Fruit fly (Drosophila melanogaster): ENCODE results near the gene eEF2.

The eEF2 gene

dm6 chr2L:21629814-21630562 is 52.0 kb downstream of the eEF2 start, which contains the start of gene Df31 (continued):
- TF ChIP-seq Blimp-1 (GFP tag; optimal IDR thresholded peaks at IDR 0.05) (peak; percentile 43), CG33213 (GFP tag; optimal IDR thresholded peaks at IDR 0.05) (peak; percentile 68), ap (GFP tag; IDR thresholded peaks at IDR 0.05) (no peak), al (GFP tag; IDR thresholded peaks at IDR 0.05) (no peak), maf-S (GFP tag; optimal IDR thresholded peaks at IDR 0.05) (peak; percentile 23), CG17568 (GFP tag; optimal IDR thresholded peaks at IDR 0.05) (no peak), CG6272 (GFP tag; IDR thresholded peaks at IDR 0.05) (no peak), knrl (GFP tag; IDR thresholded peaks at IDR 0.05; ENCODE audit: partially characterized antibody) (peak; percentile 86), Fer1 (GFP tag; optimal IDR thresholded peaks at IDR 0.05) (peak; percentile 59), CG12299 (tag; optimal IDR thresholded peaks at IDR 0.05) (no peak), bsh (GFP tag; optimal IDR thresholded peaks at IDR 0.05) (peak in 1 of 2 experiments; percentile 46), CG18764 (GFP tag; optimal IDR thresholded peaks at IDR 0.05) (peak; percentile 56), sd (tag; optimal IDR thresholded peaks at IDR 0.05) (no peak), luna (GFP tag; optimal IDR thresholded peaks at IDR 0.05) (peak; percentile 17), CG11696 (GFP tag; IDR thresholded peaks at IDR 0.05) (no peak), Hr39 (optimal IDR thresholded peaks at IDR 0.05) (no peak), Nf-YB (GFP tag; optimal IDR thresholded peaks at IDR 0.05) (no peak), inv (GFP tag; IDR thresholded peaks at IDR 0.05; ENCODE audit: partially characterized antibody) (peak; percentile 85), Dp (GFP tag; optimal IDR thresholded peaks at IDR 0.05) (peak; percentile 9), rib (GFP tag; IDR thresholded peaks at IDR 0.05) (peak; percentile 80), Side (GFP tag; optimal IDR thresholded peaks at IDR 0.05) (peak; percentile 54), CG17328 (GFP tag; IDR thresholded peaks at IDR 0.05) (no peak), CG34376 (GFP tag; optimal IDR thresholded peaks at IDR 0.05) (peak; percentile 52), gro (GFP tag; optimal IDR thresholded peaks at IDR 0.05) (peak; percentile 37), ase (GFP tag; IDR thresholded peaks at IDR 0.05) (no peak), CG17385 (GFP tag; optimal IDR thresholded peaks at IDR 0.05) (peak; percentile 31), CG8290 (GFP tag; optimal IDR thresholded peaks at IDR 0.05) (peak; percentile 80), CG8290 (tag; optimal IDR thresholded peaks at IDR 0.05) (peak; percentile 72 to 79), CG10209 (GFP tag; optimal IDR thresholded peaks at IDR 0.05) (peak; percentile 17), CG15073 (GFP tag; optimal IDR thresholded peaks at IDR 0.05) (no peak), p53 (GFP tag; optimal IDR thresholded peaks at IDR 0.05) (no peak), CG15269 (tag; optimal IDR thresholded peaks at IDR 0.05) (peak; percentile 34), PHDP (tag; optimal IDR thresholded peaks at IDR 0.05) (peak; percentile 48), CG30431 (GFP tag; optimal IDR thresholded peaks at IDR 0.05) (no peak), CG5245 (GFP tag; optimal IDR thresholded peaks at IDR 0.05) (peak; percentile 50), nerfin-2 (GFP tag; IDR thresholded peaks at IDR 0.05; ENCODE audit: partially characterized antibody) (peak; percentile 72), crp (GFP tag; optimal IDR thresholded peaks at IDR 0.05) (no peak), chif (GFP tag; optimal IDR thresholded peaks at IDR 0.05) (peak; percentile 34 to 38), pb (GFP tag; optimal IDR thresholded peaks at IDR 0.05) (no peak), Hey (tag; optimal IDR thresholded peaks at IDR 0.05) (no peak), ham (GFP tag; IDR thresholded peaks at IDR 0.05) (no peak), Dek (tag; optimal IDR thresholded peaks at IDR 0.05) (peak; percentile 40), sima (GFP tag; optimal IDR thresholded peaks at IDR 0.05) (no peak), E2f1 (GFP tag; IDR thresholded peaks at IDR 0.05) (peak; percentile 49), CG17186 (GFP tag; optimal IDR thresholded peaks at IDR 0.05) (peak; percentile 28), CG8924 (tag; optimal IDR thresholded peaks at IDR 0.05) (peak; percentile 53), Bdp1 (GFP tag; optimal IDR thresholded peaks at IDR 0.05) (no peak), pzg (GFP tag; optimal IDR thresholded peaks at IDR 0.05) (peak; percentile 75), Xbp1 (GFP tag; optimal IDR thresholded peaks at IDR 0.05) (peak; percentile 66), ken (GFP tag; IDR thresholded peaks at IDR 0.05) (no peak; the same call in 2 of the 3 replicates)

All from whole organism, embryonic.